Fruit fly (Drosophila melanogaster) whole organism, embryonic: Measurements from ENCODE around the gene Sik2.

ENCODE experiments used
- Adf1 ChIP-seq: fragments of 200-800 bp; sonication (Bioruptor generic); IDR thresholded peaks from 2 replicates; pipeline ENCODE4 v1.3.6; 2022; ENCODE audit warnings: missing biosample characterization, missing genetic modification characterization
- Aef1 ChIP-seq: fragments of 200-800 bp; sonication (Bioruptor generic); IDR thresholded peaks from 3 replicates; pipeline ENCODE4 v1.3.6; 2022; ENCODE audit warnings: missing biosample characterization, missing genetic modification characterization
- B-H2 ChIP-seq: fragments of 200-800 bp; sonication (Bioruptor generic); optimal IDR thresholded peaks from 2 replicates; lab custom pipeline; 2018; ENCODE audit warnings: missing biosample characterization, mild to moderate bottlenecking, missing genetic modification characterization
- CG10979 ChIP-seq: fragments of 200-800 bp; sonication (Bioruptor generic); optimal IDR thresholded peaks from 2 replicates; lab custom pipeline; 2018; ENCODE audit warnings: missing biosample characterization, mild to moderate bottlenecking, missing genetic modification characterization, moderate library complexity
- CG11247 ChIP-seq: fragments of 200-800 bp; sonication (Bioruptor generic); IDR thresholded peaks from 2 replicates; pipeline ENCODE4 v1.3.6; 2022; ENCODE audit warnings: missing biosample characterization, missing genetic modification characterization
- CG14050 ChIP-seq: fragments of 200-800 bp; sonication (Bioruptor generic); IDR thresholded peaks from 3 replicates; pipeline ENCODE4 v1.3.6; 2022; ENCODE audit warnings: missing biosample characterization, missing genetic modification characterization
- CG15269 ChIP-seq: fragments of 200-800 bp; sonication (Bioruptor generic); optimal IDR thresholded peaks from 2 replicates; lab custom pipeline; 2018; ENCODE audit warnings: missing biosample characterization, mild to moderate bottlenecking, missing genetic modification characterization, moderate library complexity
- CG15479 ChIP-seq: fragments of 200-800 bp; sonication (Bioruptor generic); optimal IDR thresholded peaks from 3 replicates; lab custom pipeline; 2019; ENCODE audit warnings: missing biosample characterization, mild to moderate bottlenecking, missing genetic modification characterization, moderate library complexity
- CG16863 ChIP-seq: fragments of 200-800 bp; sonication (Bioruptor generic); optimal IDR thresholded peaks from 3 replicates; lab custom pipeline; 2016; ENCODE audit warnings: missing biosample characterization, missing genetic modification characterization
- CG17359 ChIP-seq: fragments of 200-800 bp; sonication (Bioruptor generic); optimal IDR thresholded peaks from 3 replicates; lab custom pipeline; 2018; ENCODE audit warnings: missing biosample characterization, mild to moderate bottlenecking, missing genetic modification characterization, moderate library complexity
- CG17612 ChIP-seq: fragments of 200-800 bp; sonication (Bioruptor generic); IDR thresholded peaks from 2 replicates; pipeline ENCODE4 v1.3.6; 2022; ENCODE audit warnings: missing biosample characterization, missing genetic modification characterization
- CG17802 ChIP-seq: fragments of 200-800 bp; sonication (Bioruptor generic); optimal IDR thresholded peaks from 2 replicates; lab custom pipeline; 2018; ENCODE audit warnings: missing biosample characterization, mild to moderate bottlenecking, missing genetic modification characterization, moderate library complexity
- CG31224 ChIP-seq: fragments of 200-800 bp; sonication (Bioruptor generic); IDR thresholded peaks from 2 replicates; pipeline ENCODE4 v1.3.6; 2022; ENCODE audit warnings: missing biosample characterization, missing genetic modification characterization
- CG3163 ChIP-seq: fragments of 200-800 bp; sonication (Bioruptor generic); optimal IDR thresholded peaks from 3 replicates; lab custom pipeline; 2016; ENCODE audit warnings: missing biosample characterization, missing genetic modification characterization
- CG4707 ChIP-seq: fragments of 200-800 bp; sonication (Bioruptor generic); optimal IDR thresholded peaks from 2 replicates; lab custom pipeline; 2018; ENCODE audit warnings: missing biosample characterization, mild to moderate bottlenecking, missing genetic modification characterization, moderate library complexity
- CG6175 ChIP-seq: fragments of 200-800 bp; sonication (Bioruptor generic); IDR thresholded peaks from 3 replicates; pipeline ENCODE4 v1.3.6; 2022; ENCODE audit warnings: missing biosample characterization, missing genetic modification characterization
- CG6272 ChIP-seq: fragments of 200-800 bp; sonication (Bioruptor generic); IDR thresholded peaks from 2 replicates; pipeline ENCODE4 v1.3.6; 2022; ENCODE audit warnings: missing biosample characterization, missing genetic modification characterization
- CG6813 ChIP-seq: fragments of 200-800 bp; sonication (Bioruptor generic); optimal IDR thresholded peaks from 2 replicates; lab custom pipeline; 2017; ENCODE audit warnings: missing biosample characterization, missing genetic modification characterization, mild to moderate bottlenecking, moderate library complexity, missing genetic modification reagents
- CG9817 ChIP-seq: fragments of 200-800 bp; sonication (Bioruptor generic); optimal IDR thresholded peaks from 2 replicates; lab custom pipeline; 2018; ENCODE audit warnings: missing biosample characterization, mild to moderate bottlenecking, missing genetic modification characterization, moderate library complexity
- CG9932 ChIP-seq: fragments of 200-800 bp; sonication (Bioruptor generic); IDR thresholded peaks from 2 replicates; pipeline ENCODE4 v1.3.6; 2022; ENCODE audit warnings: missing biosample characterization, missing genetic modification characterization
- Dll ChIP-seq: fragments of 200-800 bp; sonication (Bioruptor generic); IDR thresholded peaks from 4 replicates; pipeline ENCODE4 v1.3.6; 2022; ENCODE audit warnings: missing biosample characterization, missing genetic modification characterization; ENCODE audit not compliant: partially characterized antibody
- Gug ChIP-seq: fragments of 200-800 bp; sonication (Bioruptor generic); IDR thresholded peaks from 4 replicates; pipeline ENCODE4 v1.3.6; 2022; ENCODE audit warnings: missing biosample characterization, missing genetic modification characterization
- HLH4C ChIP-seq: fragments of 200-800 bp; sonication (Bioruptor generic); IDR thresholded peaks from 3 replicates; pipeline ENCODE4 v1.3.6; 2022; ENCODE audit warnings: missing biosample characterization, missing genetic modification characterization; ENCODE audit not compliant: partially characterized antibody
- HmgD ChIP-seq: fragments of 200-800 bp; sonication (Bioruptor generic); optimal IDR thresholded peaks from 3 replicates; lab custom pipeline; 2016; ENCODE audit warnings: missing biosample characterization, missing genetic modification characterization
- MTF-1 ChIP-seq: fragments of 200-800 bp; sonication (Bioruptor generic); optimal IDR thresholded peaks from 2 replicates; lab custom pipeline; 2018; ENCODE audit warnings: missing biosample characterization, mild to moderate bottlenecking, missing genetic modification characterization, borderline replicate concordance
- Ravus ChIP-seq: fragments of 200-800 bp; sonication (Bioruptor generic); IDR thresholded peaks from 2 replicates; pipeline ENCODE4 v1.3.6; 2022; ENCODE audit warnings: missing biosample characterization, missing genetic modification characterization
- Sin3A ChIP-seq: fragments of >200 bp; optimal IDR thresholded peaks from 2 replicates; lab custom pipeline; 2018
- Stat92E ChIP-seq, 3 experiments: fragments of >200 bp in 2 of 3; fragments of 200-800 bp in 1 of 3; sonication (Bioruptor generic) in 1 of 3; optimal IDR thresholded peaks; 2 replicates each; lab custom pipeline; 2017 to 2019; ENCODE audit warnings: missing biosample characterization in 3 of 3, missing genetic modification characterization in 3 of 3, mild to moderate bottlenecking in 1 of 3, moderate library complexity in 1 of 3
- Trl ChIP-seq, 3 experiments: fragments of >200 bp in 2 of 3; fragments of 200-800 bp in 1 of 3; sonication (Bioruptor generic) in 1 of 3; optimal IDR thresholded peaks; 2 replicates in 1 of 3; 3 replicates in 2 of 3; lab custom pipeline; 2016 to 2017; ENCODE audit warnings: missing biosample characterization in 1 of 3, missing genetic modification characterization in 1 of 3
- Vsx1 ChIP-seq: fragments of 200-800 bp; sonication (Bioruptor generic); optimal IDR thresholded peaks from 2 replicates; lab custom pipeline; 2017; ENCODE audit warnings: missing biosample characterization, mild to moderate bottlenecking, missing genetic modification characterization, missing genetic modification reagents
- al ChIP-seq: fragments of 200-800 bp; sonication (Bioruptor generic); IDR thresholded peaks from 2 replicates; pipeline ENCODE4 v1.3.6; 2022; ENCODE audit warnings: missing biosample characterization, missing genetic modification characterization
- aop ChIP-seq: fragments of 200-800 bp; sonication (Bioruptor generic); IDR thresholded peaks from 2 replicates; pipeline ENCODE4 v1.3.6; 2022; ENCODE audit warnings: missing biosample characterization, missing genetic modification characterization
- cato ChIP-seq: fragments of 200-800 bp; sonication (Bioruptor generic); optimal IDR thresholded peaks from 2 replicates; lab custom pipeline; 2016; ENCODE audit warnings: missing biosample characterization, missing genetic modification characterization, borderline replicate concordance
- chn ChIP-seq: fragments of 200-800 bp; sonication (Bioruptor generic); optimal IDR thresholded peaks from 2 replicates; lab custom pipeline; 2016; ENCODE audit warnings: missing biosample characterization, missing genetic modification characterization
- ci ChIP-seq: fragments of 200-800 bp; sonication (Bioruptor generic); IDR thresholded peaks from 3 replicates; pipeline ENCODE4 v1.3.6; 2022; ENCODE audit warnings: missing biosample characterization, missing genetic modification characterization
- ewg ChIP-seq: fragments of 200-800 bp; sonication (Bioruptor generic); optimal IDR thresholded peaks from 3 replicates; lab custom pipeline; 2017; ENCODE audit warnings: mild to moderate bottlenecking, missing biosample characterization, missing genetic modification reagents, missing genetic modification characterization
- inv ChIP-seq: fragments of 200-800 bp; sonication (Bioruptor generic); IDR thresholded peaks from 2 replicates; pipeline ENCODE4 v1.3.6; 2022; ENCODE audit warnings: missing biosample characterization, missing genetic modification characterization; ENCODE audit not compliant: partially characterized antibody
- jumu ChIP-seq: fragments of 200-800 bp; sonication (Bioruptor generic); optimal IDR thresholded peaks from 3 replicates; lab custom pipeline; 2016; ENCODE audit warnings: missing biosample characterization, missing genetic modification characterization
- klu ChIP-seq: fragments of 200-800 bp; sonication (Bioruptor generic); IDR thresholded peaks from 2 replicates; pipeline ENCODE4 v1.3.6; 2022; ENCODE audit warnings: missing biosample characterization, missing genetic modification characterization
- lbe ChIP-seq: fragments of 200-800 bp; sonication (Bioruptor generic); optimal IDR thresholded peaks from 2 replicates; lab custom pipeline; 2016; ENCODE audit warnings: missing biosample characterization, mild to moderate bottlenecking, missing genetic modification characterization
- mirr ChIP-seq: fragments of 200-800 bp; sonication (Bioruptor generic); optimal IDR thresholded peaks from 3 replicates; lab custom pipeline; 2018; ENCODE audit warnings: missing biosample characterization, mild to moderate bottlenecking, missing genetic modification characterization
- onecut ChIP-seq: fragments of 200-800 bp; sonication (Bioruptor generic); IDR thresholded peaks from 2 replicates; pipeline ENCODE4 v1.3.6; 2022; ENCODE audit warnings: missing biosample characterization, missing genetic modification characterization
- pan ChIP-seq, 4 experiments: fragments of >200 bp in 3 of 4; fragments of 200-800 bp in 1 of 4; sonication (Bioruptor generic) in 1 of 4; optimal IDR thresholded peaks in 3 of 4; IDR thresholded peaks in 1 of 4; 2 replicates each; pipeline versions ENCODE4 v1.3.6 to Lab custom; 2017 to 2022; ENCODE audit warnings: missing biosample characterization in 2 of 4, missing genetic modification characterization in 2 of 4, mixed read lengths in 1 of 4
- peb ChIP-seq: fragments of 200-800 bp; sonication (Bioruptor generic); IDR thresholded peaks from 2 replicates; pipeline ENCODE4 v1.3.6; 2022; ENCODE audit warnings: missing biosample characterization, missing genetic modification characterization
- shn ChIP-seq: fragments of 200-800 bp; sonication (Bioruptor generic); optimal IDR thresholded peaks from 3 replicates; lab custom pipeline; 2016; ENCODE audit warnings: missing biosample characterization, missing genetic modification characterization
- sob ChIP-seq: fragments of 200-800 bp; sonication (Bioruptor generic); IDR thresholded peaks from 2 replicates; pipeline ENCODE4 v1.3.6; 2022; ENCODE audit warnings: missing biosample characterization, missing genetic modification characterization
- tap ChIP-seq: fragments of 200-800 bp; optimal IDR thresholded peaks from 3 replicates; lab custom pipeline; 2019; ENCODE audit warnings: missing biosample characterization, mild to moderate bottlenecking, missing genetic modification characterization, moderate library complexity
- tio ChIP-seq: fragments of 200-800 bp; sonication (Bioruptor generic); optimal IDR thresholded peaks from 2 replicates; lab custom pipeline; 2017; ENCODE audit warnings: missing biosample characterization, missing genetic modification characterization, inconsistent platforms
- tll ChIP-seq, 2 experiments: fragments of 200-800 bp in 1 of 2; fragments of >200 bp in 1 of 2; sonication (Bioruptor generic) in 1 of 2; optimal IDR thresholded peaks; 2 replicates each; lab custom pipeline; 2017 to 2019; ENCODE audit warnings: missing biosample characterization in 2 of 2, missing genetic modification characterization in 2 of 2, mild to moderate bottlenecking in 1 of 2, moderate library complexity in 1 of 2
- ttk ChIP-seq: fragments of 200-800 bp; sonication (Bioruptor generic); IDR thresholded peaks from 2 replicates; pipeline ENCODE4 v2.1.2; 2022; ENCODE audit warnings: missing biosample characterization, missing genetic modification characterization
- wek ChIP-seq: fragments of 200-800 bp; sonication (Bioruptor generic); optimal IDR thresholded peaks from 3 replicates; lab custom pipeline; 2018; ENCODE audit warnings: missing biosample characterization, mild to moderate bottlenecking, missing genetic modification characterization, moderate library complexity

The Sik2 gene

DNA sequence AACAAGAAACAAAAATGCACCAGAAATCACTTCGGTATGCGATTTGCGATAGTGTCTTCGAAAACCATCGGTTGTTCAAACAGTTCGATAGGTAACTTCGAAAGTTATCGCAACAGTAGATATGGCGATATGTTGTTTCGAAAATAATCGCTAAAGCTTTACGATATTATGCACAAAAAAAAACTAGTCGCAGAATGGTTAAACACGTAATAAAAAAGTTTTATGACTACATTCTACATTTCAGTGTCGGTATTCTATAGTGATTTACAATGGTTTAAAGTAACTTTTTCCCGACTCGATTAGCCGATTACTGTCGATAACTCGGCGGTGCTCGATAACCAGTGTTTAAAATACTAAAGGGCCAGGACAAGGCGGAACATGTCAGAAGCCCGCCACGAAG is 3.4 kb upstream of the Sik2 start, which contains the start of gene CG4281 (continued):
- TF ChIP-seq sob (GFP tag; lab: Robert Waterston, UW), result no peak
- no peak for TF ChIP-seq CG16863
- TF ChIP-seq CG17612 (GFP tag; lab: Robert Waterston, UW), result no peak
- no peak for TF ChIP-seq CG14050 (GFP tag; lab: Robert Waterston, UW)
- TF ChIP-seq HmgD (GFP tag; lab: Kevin White, UChicago), result no peak
- TF ChIP-seq CG4707 (GFP tag; lab: Kevin White, UChicago), result no peak
- TF ChIP-seq Sin3A (lab: Kevin White, UChicago), result peak; percentile 69
- TF ChIP-seq onecut (GFP tag; lab: Robert Waterston, UW), result no peak
- TF ChIP-seq peb, result no peak
- TF ChIP-seq pan (optimal IDR thresholded peaks at IDR 0.05; lab: Kevin White, UChicago), result no peak
- TF ChIP-seq pan (GFP tag; optimal IDR thresholded peaks at IDR 0.05 in 1 of 2, IDR thresholded peaks at IDR 0.05 in 1 of 2), result no peak
- peak; percentile 85 for TF ChIP-seq inv (GFP tag; lab: Robert Waterston, UW)
- peak in 1 of 3 experiments; percentile 41 for TF ChIP-seq Stat92E (GFP tag; optimal IDR thresholded peaks at IDR 0.05; lab: Kevin White, UChicago)
- no peak for TF ChIP-seq lbe (GFP tag; lab: Kevin White, UChicago)
- no peak for TF ChIP-seq tio (GFP tag; lab: Kevin White, UChicago)
- no peak for TF ChIP-seq Gug (GFP tag; lab: Robert Waterston, UW)
- no peak for TF ChIP-seq CG17359 (tag; lab: Kevin White, UChicago)
- TF ChIP-seq CG9932 (GFP tag; lab: Robert Waterston, UW), result no peak
- TF ChIP-seq MTF-1 (GFP tag; lab: Kevin White, UChicago), result no peak
- no peak for TF ChIP-seq jumu
- no peak for TF ChIP-seq CG6272 (GFP tag; lab: Robert Waterston, UW)
- no peak for TF ChIP-seq tll (GFP tag; optimal IDR thresholded peaks at IDR 0.05; lab: Kevin White, UChicago)
- TF ChIP-seq CG15479 (GFP tag; lab: Kevin White, UChicago), result no peak
- no peak for TF ChIP-seq B-H2 (GFP tag; lab: Kevin White, UChicago)
- TF ChIP-seq wek, result no peak
- TF ChIP-seq Trl (optimal IDR thresholded peaks at IDR 0.05; lab: Kevin White, UChicago), result no peak
- TF ChIP-seq Trl (GFP tag; optimal IDR thresholded peaks at IDR 0.05; lab: Kevin White, UChicago), result no peak
- no peak for TF ChIP-seq klu (GFP tag; lab: Robert Waterston, UW)
- no peak for TF ChIP-seq CG6175 (GFP tag; lab: Robert Waterston, UW)
- TF ChIP-seq cato (GFP tag; lab: Kevin White, UChicago), result no peak
- TF ChIP-seq HLH4C (GFP tag; lab: Robert Waterston, UW), result peak; percentile 97
- TF ChIP-seq Dll (GFP tag; lab: Robert Waterston, UW), result peak; percentile 98
- no peak for TF ChIP-seq Ravus (GFP tag; lab: Robert Waterston, UW)
- no peak for TF ChIP-seq CG6813
- no peak for TF ChIP-seq Vsx1 (GFP tag; lab: Kevin White, UChicago)
- no peak for TF ChIP-seq CG3163 (GFP tag; lab: Kevin White, UChicago)
- no peak for TF ChIP-seq CG10979 (tag; lab: Kevin White, UChicago)
- TF ChIP-seq CG15269, result no peak
- TF ChIP-seq ewg, result no peak
- no peak for TF ChIP-seq chn (GFP tag; lab: Kevin White, UChicago)
- TF ChIP-seq CG11247, result no peak
- no peak for TF ChIP-seq aop (GFP tag; lab: Robert Waterston, UW)
- TF ChIP-seq al (GFP tag; lab: Robert Waterston, UW), result no peak
- no peak for TF ChIP-seq ttk (GFP tag; lab: Robert Waterston, UW)
- no peak for TF ChIP-seq CG9817 (tag; lab: Kevin White, UChicago)
- TF ChIP-seq Adf1, result no peak
- TF ChIP-seq CG17802 (tag; lab: Kevin White, UChicago), result no peak
- no peak for TF ChIP-seq tap (tag; lab: Kevin White, UChicago)
- TF ChIP-seq ci, result no peak
- TF ChIP-seq mirr (GFP tag; lab: Kevin White, UChicago), result no peak
- TF ChIP-seq Aef1 (GFP tag; lab: Robert Waterston, UW), result no peak
- no peak for TF ChIP-seq CG31224 (GFP tag; lab: Robert Waterston, UW)
- no peak for TF ChIP-seq shn (GFP tag; lab: Kevin White, UChicago)
